Fruit fly (Drosophila melanogaster): Measurements from ENCODE around the gene Pmvk.

Pmvk gene

dm6 chr2L:19586436-19587333 is 6.5 kb upstream of the Pmvk start, which contains the start of gene Lar (continued):
- TF ChIP-seq HLH3B (GFP tag; IDR thresholded peaks at IDR 0.05) = peak; percentile 38; the same call in 1 of the 2 replicates
- no peak for TF ChIP-seq Eip74EF (GFP tag; optimal IDR thresholded peaks at IDR 0.05)
- TF ChIP-seq Camta (GFP tag; optimal IDR thresholded peaks at IDR 0.05) = peak; percentile 56
- peak; percentile 75 for TF ChIP-seq CG33213 (GFP tag; optimal IDR thresholded peaks at IDR 0.05)
- no peak for TF ChIP-seq CG8281 (tag; optimal IDR thresholded peaks at IDR 0.05)
- peak; percentile 61 for TF ChIP-seq CG15269 (tag; optimal IDR thresholded peaks at IDR 0.05)
- TF ChIP-seq ind (GFP tag; optimal IDR thresholded peaks at IDR 0.05) = peak; percentile 59
- TF ChIP-seq eyg (GFP tag; optimal IDR thresholded peaks at IDR 0.05) = peak; percentile 59
- TF ChIP-seq CG11247 (GFP tag; IDR thresholded peaks at IDR 0.05) = peak; percentile 41; the same call in 1 of the 2 replicates
- 0 out of 2 replicates have a peak, but pooled peaks have one; percentile 17 for TF ChIP-seq cas (GFP tag; IDR thresholded peaks at IDR 0.05)
- TF ChIP-seq abd-A (tag; optimal IDR thresholded peaks at IDR 0.05) = no peak
- TF ChIP-seq Dip2 (GFP tag; IDR thresholded peaks at IDR 0.05) = no peak
- TF ChIP-seq Bteb2 (GFP tag; optimal IDR thresholded peaks at IDR 0.05) = peak; percentile 75
- TF ChIP-seq Deaf1 (tag; optimal IDR thresholded peaks at IDR 0.05) = peak; percentile 45
- TF ChIP-seq Sox100B (GFP tag; optimal IDR thresholded peaks at IDR 0.05) = no peak
- no peak for TF ChIP-seq Trl (optimal IDR thresholded peaks at IDR 0.05)
- TF ChIP-seq Trl (GFP tag; optimal IDR thresholded peaks at IDR 0.05) = peak; percentile 49
- no peak for TF ChIP-seq CG11093 (GFP tag; IDR thresholded peaks at IDR 0.05)
- TF ChIP-seq grn (GFP tag; optimal IDR thresholded peaks at IDR 0.05) = no peak
- peak; percentile 4 for TF ChIP-seq CG6254 (GFP tag; optimal IDR thresholded peaks at IDR 0.05)
- TF ChIP-seq HmgZ (tag; optimal IDR thresholded peaks at IDR 0.05) = peak; percentile 85
- peak; percentile 44 for TF ChIP-seq ab (GFP tag; optimal IDR thresholded peaks at IDR 0.05)
- peak; percentile 42 for TF ChIP-seq zen (tag; optimal IDR thresholded peaks at IDR 0.05)
- no peak for TF ChIP-seq hkb (optimal IDR thresholded peaks at IDR 0.05)
- TF ChIP-seq hkb (GFP tag; IDR thresholded peaks at IDR 0.05) = peak; percentile 42
- TF ChIP-seq CG17359 (tag; optimal IDR thresholded peaks at IDR 0.05) = peak; percentile 49
- TF ChIP-seq slou (GFP tag; optimal IDR thresholded peaks at IDR 0.05) = peak; percentile 36
- TF ChIP-seq luna (GFP tag; optimal IDR thresholded peaks at IDR 0.05) = peak; percentile 25
- TF ChIP-seq CG7963 (GFP tag; IDR thresholded peaks at IDR 0.05; ENCODE audit: partially characterized antibody) = no peak
- TF ChIP-seq CG7928 (GFP tag; optimal IDR thresholded peaks at IDR 0.05) = peak; percentile 99
- TF ChIP-seq CG1602 (GFP tag; optimal IDR thresholded peaks at IDR 0.05) = peak; percentile 46
- TF ChIP-seq Doc3 (GFP tag; IDR thresholded peaks at IDR 0.05; ENCODE audit: partially characterized antibody) = no peak
- peak; percentile 66 for TF ChIP-seq CG34376 (GFP tag; optimal IDR thresholded peaks at IDR 0.05)
- TF ChIP-seq CG11695 (GFP tag; IDR thresholded peaks at IDR 0.05) = peak; percentile 59; the same call in 1 of the 3 replicates
- peak; percentile 96 for TF ChIP-seq sens (GFP tag)
- TF ChIP-seq bab2 (GFP tag; optimal IDR thresholded peaks at IDR 0.05) = peak; percentile 53
- TF ChIP-seq jing (GFP tag; optimal IDR thresholded peaks at IDR 0.05) = no peak
- TF ChIP-seq sob (GFP tag; IDR thresholded peaks at IDR 0.05) = peak; percentile 27; the same call in 1 of the 2 replicates
- TF ChIP-seq zfh1 (GFP tag; IDR thresholded peaks at IDR 0.05) = peak; percentile 67
- TF ChIP-seq CG7745 (tag; optimal IDR thresholded peaks at IDR 0.05) = no peak
- peak; percentile 70 for TF ChIP-seq pho (GFP tag; optimal IDR thresholded peaks at IDR 0.05)
- TF ChIP-seq CG3995 (GFP tag; optimal IDR thresholded peaks at IDR 0.05) = peak; percentile 96
- no peak for TF ChIP-seq Hr78 (GFP tag; optimal IDR thresholded peaks at IDR 0.05)
- TF ChIP-seq lola (GFP tag; optimal IDR thresholded peaks at IDR 0.05) = peak in 1 of 3 experiments; percentile 35
- peak; percentile 57 for TF ChIP-seq CoRest (tag; optimal IDR thresholded peaks at IDR 0.05)
- TF ChIP-seq repo (GFP tag; optimal IDR thresholded peaks at IDR 0.05) = peak; percentile 11
- peak; percentile 45 for TF ChIP-seq dmrt99B (tag; optimal IDR thresholded peaks at IDR 0.05)
- peak; percentile 79 for TF ChIP-seq pzg (GFP tag; optimal IDR thresholded peaks at IDR 0.05)
- no peak for TF ChIP-seq ase (GFP tag; IDR thresholded peaks at IDR 0.05)

All from whole organism, embryonic.